Worm (Caenorhabditis elegans): ENCODE measurements around the gene srz-31.

srz-31 gene

DNA sequence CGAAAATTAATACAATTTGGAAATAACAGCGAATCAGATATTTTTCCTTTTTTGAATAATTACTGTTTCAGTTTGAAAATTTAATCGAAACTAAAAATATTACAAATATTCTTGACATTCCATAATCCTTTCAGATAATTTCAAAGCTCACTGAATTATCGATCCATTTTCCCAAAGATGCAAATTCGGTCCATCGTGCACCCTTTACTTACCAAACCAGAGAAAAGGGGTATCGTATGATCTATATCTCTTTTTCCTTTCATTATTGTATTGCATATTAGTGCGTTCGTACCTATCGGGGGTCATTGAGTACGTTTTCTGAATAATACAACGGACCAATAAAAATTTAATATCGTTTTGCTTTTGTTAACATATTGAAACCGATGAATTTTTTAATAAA, 32.4 kb upstream of the srz-31 start:
- TF ChIP-seq nhr-25 (tag; optimal IDR thresholded peaks at IDR 0.05) (no peak), nhr-23 (tag; optimal IDR thresholded peaks at IDR 0.05) (no peak), C34F6.9 (tag; optimal IDR thresholded peaks at IDR 0.05) (no peak), ceh-16 (tag; optimal IDR thresholded peaks at IDR 0.05) (no peak), snpc-4 (tag; optimal IDR thresholded peaks at IDR 0.05) (no peak), nhr-10 (tag; optimal IDR thresholded peaks at IDR 0.05) (no peak), dmd-4 (tag; optimal IDR thresholded peaks at IDR 0.05) (no peak), fos-1 (tag; optimal IDR thresholded peaks at IDR 0.05) (no peak), lsy-2 (tag; optimal IDR thresholded peaks at IDR 0.05) (no peak), lin-39 (tag; optimal IDR thresholded peaks at IDR 0.05) (no peak), nhr-11 (tag; optimal IDR thresholded peaks at IDR 0.05) (no peak), peb-1 (tag; optimal IDR thresholded peaks at IDR 0.05) (no peak), sma-9 (GFP tag; optimal IDR thresholded peaks at IDR 0.05) (no peak), sma-9 (tag; optimal IDR thresholded peaks at IDR 0.05) (no peak), ZK546.5 (tag; optimal IDR thresholded peaks at IDR 0.05) (no peak), nhr-12 (tag; optimal IDR thresholded peaks at IDR 0.05) (no peak), egl-27 (tag; optimal IDR thresholded peaks at IDR 0.05) (no peak), nhr-129 (tag; optimal IDR thresholded peaks at IDR 0.05) (no peak)

DNA sequence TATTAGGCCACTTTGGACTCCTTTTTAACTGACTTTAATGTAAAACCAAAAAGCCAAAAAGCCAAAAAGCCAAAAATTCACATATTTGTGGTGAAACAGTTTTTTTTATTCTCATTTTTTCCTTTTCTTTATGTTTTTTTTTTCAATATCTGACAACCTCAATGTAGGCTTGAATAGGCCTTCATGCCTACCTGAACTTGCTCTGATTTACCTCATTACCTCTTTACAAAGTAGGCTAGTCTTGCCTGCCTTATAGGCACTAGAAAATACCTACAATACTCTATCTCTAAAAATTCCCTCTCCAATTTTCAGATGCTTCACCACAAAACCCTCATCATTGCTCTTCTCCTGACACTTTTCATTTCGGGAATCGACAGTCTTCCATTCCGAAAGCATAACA, 30.9 kb upstream of the srz-31 start, which contains the start of gene ins-34:
ins-34 (plus strand) TSS at position 301 of the 400 bp plus-strand sequence.
- TF ChIP-seq nhr-21 (tag; optimal IDR thresholded peaks at IDR 0.05) (no peak), ama-1 (optimal IDR thresholded peaks at IDR 0.05) (no peak), nhr-77 (tag; optimal IDR thresholded peaks at IDR 0.05) (no peak), sma-9 (GFP tag; optimal IDR thresholded peaks at IDR 0.05) (no peak), sma-9 (tag; optimal IDR thresholded peaks at IDR 0.05) (no peak), alr-1 (tag; optimal IDR thresholded peaks at IDR 0.05) (no peak), crh-2 (tag; optimal IDR thresholded peaks at IDR 0.05) (no peak), sem-4 (tag; optimal IDR thresholded peaks at IDR 0.05) (no peak), Y55F3AM.14 (GFP tag; optimal IDR thresholded peaks at IDR 0.05) (no peak), blmp-1 (tag; optimal IDR thresholded peaks at IDR 0.05; ENCODE audit: insufficient read depth) (no peak), ZK546.5 (tag; optimal IDR thresholded peaks at IDR 0.05) (no peak)

DNA sequence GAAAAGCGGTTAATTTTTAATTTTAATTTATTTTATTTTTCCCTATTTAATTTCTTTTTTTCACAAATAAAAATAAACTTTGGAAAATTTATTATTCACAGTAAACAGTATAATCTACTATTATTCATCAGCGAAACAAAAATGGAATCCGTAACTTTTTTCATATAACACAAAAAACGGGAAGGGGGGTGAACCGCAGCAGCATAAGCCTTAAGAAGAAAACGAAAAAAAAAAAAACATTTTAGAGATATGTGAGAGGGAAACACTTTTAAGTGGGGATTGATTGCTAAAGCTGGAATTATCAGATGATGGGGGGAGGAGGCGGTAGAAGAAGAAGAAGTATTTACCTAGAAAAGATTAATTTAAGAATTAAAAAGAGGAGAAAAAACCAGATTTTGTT, 29.5 kb upstream of the srz-31 start:
- TF ChIP-seq zag-1 (tag; optimal IDR thresholded peaks at IDR 0.05) (no peak), nhr-12 (tag; optimal IDR thresholded peaks at IDR 0.05) (no peak), mdl-1 (tag; optimal IDR thresholded peaks at IDR 0.05) (no peak), aly-2 (tag; optimal IDR thresholded peaks at IDR 0.05) (no peak), alr-1 (tag; optimal IDR thresholded peaks at IDR 0.05) (no peak), ama-1 (optimal IDR thresholded peaks at IDR 0.05) (no peak), mab-5 (tag; optimal IDR thresholded peaks at IDR 0.05) (no peak), blmp-1 (tag; optimal IDR thresholded peaks at IDR 0.05; ENCODE audit: insufficient read depth) (no peak), dmd-4 (tag; optimal IDR thresholded peaks at IDR 0.05) (no peak), nhr-129 (tag; optimal IDR thresholded peaks at IDR 0.05) (no peak), ceh-82 (tag; optimal IDR thresholded peaks at IDR 0.05) (no peak), sma-9 (GFP tag; optimal IDR thresholded peaks at IDR 0.05) (no peak), sma-9 (tag; optimal IDR thresholded peaks at IDR 0.05) (no peak), crh-2 (tag; optimal IDR thresholded peaks at IDR 0.05) (no peak), nhr-11 (tag; optimal IDR thresholded peaks at IDR 0.05) (no peak), nhr-25 (tag; optimal IDR thresholded peaks at IDR 0.05) (no peak)

DNA sequence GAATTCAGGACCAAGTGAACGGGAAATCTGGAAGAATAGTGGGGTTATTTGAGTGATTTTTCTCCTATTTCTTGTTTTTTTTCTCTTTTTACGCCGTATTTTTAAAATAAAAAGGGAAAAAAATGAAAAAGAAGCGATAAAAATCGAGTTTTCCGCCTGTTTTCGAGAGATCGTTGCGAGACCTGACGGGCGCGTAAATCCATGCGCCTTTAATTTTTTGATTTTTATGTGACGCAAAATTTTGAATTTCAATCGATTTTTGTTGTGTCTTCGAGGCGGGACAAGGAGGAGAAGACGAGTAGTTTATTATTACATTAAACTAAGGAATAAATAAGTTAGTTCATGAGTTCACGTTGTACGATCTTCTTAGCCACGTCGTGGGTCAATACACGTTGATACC, 23.5 kb upstream of the srz-31 start:
- TF ChIP-seq ama-1 (optimal IDR thresholded peaks at IDR 0.05) (no peak), crh-2 (tag; optimal IDR thresholded peaks at IDR 0.05) (no peak)

DNA sequence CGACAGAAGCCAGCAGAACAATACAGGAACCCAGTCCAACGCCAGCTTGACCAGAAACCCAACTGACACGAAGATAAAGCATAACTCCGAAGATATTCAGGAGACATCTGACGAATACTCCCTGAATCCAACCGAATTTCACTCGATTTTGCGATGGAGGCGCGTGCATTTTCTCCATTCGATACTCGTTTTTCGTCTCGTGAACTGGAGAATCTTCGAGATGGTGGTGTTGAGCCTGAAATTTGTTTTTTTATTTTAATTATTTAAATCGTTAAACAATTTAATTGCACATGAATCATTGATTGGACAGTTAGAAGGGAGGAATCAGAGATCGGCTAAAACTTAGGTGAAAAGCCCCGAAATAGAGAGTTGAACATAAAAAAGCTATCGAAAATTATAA, 22.8 kb upstream of the srz-31 start:
- TF ChIP-seq lin-11 (tag; optimal IDR thresholded peaks at IDR 0.05) (no peak), ceh-82 (tag; optimal IDR thresholded peaks at IDR 0.05) (no peak), nhr-25 (tag; optimal IDR thresholded peaks at IDR 0.05) (no peak), alr-1 (tag; optimal IDR thresholded peaks at IDR 0.05) (no peak), nhr-11 (tag; optimal IDR thresholded peaks at IDR 0.05) (no peak), skn-1 (tag; optimal IDR thresholded peaks at IDR 0.05) (no peak), ZK546.5 (tag; optimal IDR thresholded peaks at IDR 0.05) (no peak), nhr-10 (tag; optimal IDR thresholded peaks at IDR 0.05) (no peak)

DNA sequence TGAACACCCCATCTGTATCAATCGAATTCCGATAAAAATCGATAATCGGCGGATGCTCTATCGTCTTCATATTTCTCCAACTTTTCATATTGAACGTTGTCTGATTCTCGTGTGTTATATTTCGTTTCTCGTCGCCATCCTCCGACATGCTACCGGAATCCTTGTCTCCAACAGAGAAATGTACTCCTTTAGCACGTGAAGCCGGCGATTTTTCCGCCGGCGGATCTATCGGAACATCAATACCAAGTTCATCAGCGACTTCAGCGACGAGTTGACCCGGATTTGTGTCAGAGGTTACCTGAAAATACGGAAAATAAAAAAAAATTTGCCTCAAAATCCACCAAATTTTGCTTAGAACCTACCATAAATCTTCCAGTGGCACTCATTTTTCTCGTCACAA, 22.1 kb upstream of the srz-31 start:
- TF ChIP-seq nhr-12 (tag; optimal IDR thresholded peaks at IDR 0.05): no peak
- TF ChIP-seq mab-5 (tag; optimal IDR thresholded peaks at IDR 0.05): no peak
- TF ChIP-seq nhr-129 (tag; optimal IDR thresholded peaks at IDR 0.05): no peak
- no peak for TF ChIP-seq fos-1 (tag; optimal IDR thresholded peaks at IDR 0.05)
- TF ChIP-seq gmeb-1 (tag; optimal IDR thresholded peaks at IDR 0.05): no peak
- TF ChIP-seq zag-1 (tag; optimal IDR thresholded peaks at IDR 0.05): no peak
- no peak for TF ChIP-seq crh-2 (tag; optimal IDR thresholded peaks at IDR 0.05)
- no peak for TF ChIP-seq peb-1 (tag; optimal IDR thresholded peaks at IDR 0.05)
- TF ChIP-seq mdl-1 (tag; optimal IDR thresholded peaks at IDR 0.05): no peak
- TF ChIP-seq F13H6.1 (tag; optimal IDR thresholded peaks at IDR 0.05): no peak
- no peak for TF ChIP-seq lin-13 (GFP tag; optimal IDR thresholded peaks at IDR 0.05)
- no peak for TF ChIP-seq nhr-6 (tag; optimal IDR thresholded peaks at IDR 0.05)
- no peak for TF ChIP-seq C34F6.9 (tag; optimal IDR thresholded peaks at IDR 0.05)
- TF ChIP-seq lsy-2 (tag; optimal IDR thresholded peaks at IDR 0.05): no peak
- no peak for TF ChIP-seq ceh-16 (tag; optimal IDR thresholded peaks at IDR 0.05)
- no peak for TF ChIP-seq dmd-4 (tag; optimal IDR thresholded peaks at IDR 0.05)
- TF ChIP-seq ZK546.5 (tag; optimal IDR thresholded peaks at IDR 0.05): no peak
- TF ChIP-seq sem-4 (tag; optimal IDR thresholded peaks at IDR 0.05): no peak
- TF ChIP-seq lin-11 (tag; optimal IDR thresholded peaks at IDR 0.05): no peak

Measured in whole organism, L2 larva.